Fruit fly (Drosophila melanogaster) whole organism, embryonic: Measurements from ENCODE around the gene RhoGEF4.

Experiments used
- Adf1 ChIP-seq: fragments of 200-800 bp; sonication (Bioruptor generic); IDR thresholded peaks from 2 replicates; pipeline ENCODE4 v1.3.6; 2022; ENCODE audit warnings: missing biosample characterization, missing genetic modification characterization
- B-H2 ChIP-seq: fragments of 200-800 bp; sonication (Bioruptor generic); optimal IDR thresholded peaks from 2 replicates; lab custom pipeline; 2018; ENCODE audit warnings: missing biosample characterization, mild to moderate bottlenecking, missing genetic modification characterization
- Bdp1 ChIP-seq: fragments of 200-800 bp; sonication (Bioruptor generic); optimal IDR thresholded peaks from 3 replicates; lab custom pipeline; 2016; ENCODE audit warnings: missing biosample characterization, missing genetic modification characterization
- CG10431 ChIP-seq: fragments of 200-800 bp; sonication (Bioruptor generic); optimal IDR thresholded peaks from 3 replicates; lab custom pipeline; 2018; ENCODE audit warnings: missing biosample characterization, mild to moderate bottlenecking, missing genetic modification characterization
- CG12104 ChIP-seq: fragments of 200-800 bp; sonication (Bioruptor generic); optimal IDR thresholded peaks from 3 replicates; lab custom pipeline; 2016; ENCODE audit warnings: missing biosample characterization, missing genetic modification characterization
- CG12391 ChIP-seq: fragments of 200-800 bp; sonication (Bioruptor generic); optimal IDR thresholded peaks from 3 replicates; lab custom pipeline; 2018; ENCODE audit warnings: missing biosample characterization, mild to moderate bottlenecking, missing genetic modification characterization, moderate library complexity
- CG13296 ChIP-seq: fragments of 200-800 bp; sonication (Bioruptor generic); optimal IDR thresholded peaks from 3 replicates; lab custom pipeline; 2018; ENCODE audit warnings: missing biosample characterization, mild to moderate bottlenecking, missing genetic modification characterization
- CG14710 ChIP-seq: fragments of 200-800 bp; sonication (Bioruptor generic); optimal IDR thresholded peaks from 3 replicates; lab custom pipeline; 2019; ENCODE audit warnings: missing biosample characterization, mild to moderate bottlenecking, missing genetic modification characterization, moderate library complexity
- CG1529 ChIP-seq: fragments of 200-800 bp; sonication (Bioruptor generic); optimal IDR thresholded peaks from 3 replicates; lab custom pipeline; 2018; ENCODE audit warnings: missing biosample characterization, missing genetic modification characterization
- CG16813 ChIP-seq: fragments of 200-800 bp; sonication (Bioruptor generic); IDR thresholded peaks from 3 replicates; pipeline ENCODE4 v1.3.6; 2022; ENCODE audit warnings: missing biosample characterization, missing genetic modification characterization; ENCODE audit not compliant: partially characterized antibody
- CG18476 ChIP-seq: fragments of 200-800 bp; sonication (Bioruptor generic); optimal IDR thresholded peaks from 2 replicates; lab custom pipeline; 2016; ENCODE audit warnings: missing biosample characterization, mild to moderate bottlenecking, missing genetic modification characterization
- CG2116 ChIP-seq: fragments of 200-800 bp; sonication (Bioruptor generic); optimal IDR thresholded peaks from 3 replicates; lab custom pipeline; 2018; ENCODE audit warnings: missing biosample characterization, mild to moderate bottlenecking, missing genetic modification characterization
- CG2199 ChIP-seq: fragments of 200-800 bp; sonication (Bioruptor generic); IDR thresholded peaks from 3 replicates; pipeline ENCODE4 v1.3.6; 2022; ENCODE audit warnings: missing biosample characterization, missing genetic modification characterization
- CG2889 ChIP-seq: fragments of 200-800 bp; sonication (Bioruptor generic); IDR thresholded peaks from 3 replicates; pipeline ENCODE4 v1.3.6; 2022; ENCODE audit warnings: missing biosample characterization, missing genetic modification characterization
- CG31224 ChIP-seq: fragments of 200-800 bp; sonication (Bioruptor generic); IDR thresholded peaks from 2 replicates; pipeline ENCODE4 v1.3.6; 2022; ENCODE audit warnings: missing biosample characterization, missing genetic modification characterization
- CG3407 ChIP-seq: fragments of 200-800 bp; sonication (Bioruptor generic); optimal IDR thresholded peaks from 2 replicates; lab custom pipeline; 2018; ENCODE audit warnings: missing biosample characterization, mild to moderate bottlenecking, missing genetic modification characterization
- CG4617 ChIP-seq: fragments of 200-800 bp; sonication (Bioruptor generic); optimal IDR thresholded peaks from 3 replicates; lab custom pipeline; 2016; ENCODE audit warnings: missing biosample characterization, missing genetic modification characterization, borderline replicate concordance
- CG5245 ChIP-seq: fragments of 200-800 bp; sonication (Bioruptor generic); optimal IDR thresholded peaks from 3 replicates; lab custom pipeline; 2016; ENCODE audit warnings: missing biosample characterization, missing genetic modification characterization
- CG6175 ChIP-seq: fragments of 200-800 bp; sonication (Bioruptor generic); IDR thresholded peaks from 3 replicates; pipeline ENCODE4 v1.3.6; 2022; ENCODE audit warnings: missing biosample characterization, missing genetic modification characterization
- CG6654 ChIP-seq: fragments of 200-800 bp; sonication (Bioruptor generic); optimal IDR thresholded peaks from 2 replicates; lab custom pipeline; 2017; ENCODE audit warnings: missing biosample characterization, mild to moderate bottlenecking, missing genetic modification characterization
- CG6689 ChIP-seq: fragments of 200-800 bp; sonication (Bioruptor generic); IDR thresholded peaks from 2 replicates; pipeline ENCODE4 v1.3.6; 2022; ENCODE audit warnings: missing biosample characterization, missing genetic modification characterization
- CTCF ChIP-seq: fragments of 200-800 bp; sonication (Bioruptor generic); optimal IDR thresholded peaks from 2 replicates; lab custom pipeline; 2017; ENCODE audit warnings: missing biosample characterization, mild to moderate bottlenecking, missing genetic modification characterization, moderate library complexity
- CkIIα-i1 ChIP-seq: fragments of 200-800 bp; sonication (Bioruptor generic); IDR thresholded peaks from 2 replicates; pipeline ENCODE4 v1.3.6; 2022; ENCODE audit warnings: missing biosample characterization, missing genetic modification characterization
- CoRest ChIP-seq: fragments of 200-800 bp; sonication (Bioruptor generic); optimal IDR thresholded peaks from 3 replicates; lab custom pipeline; 2018; ENCODE audit warnings: missing biosample characterization, mild to moderate bottlenecking, missing genetic modification characterization, moderate library complexity
- Ets65A ChIP-seq: fragments of 200-800 bp; sonication (Bioruptor generic); peaks from one replicate; lab custom pipeline; 2016; ENCODE audit warnings: missing biosample characterization, missing genetic modification characterization
- Ets97D ChIP-seq: fragments of 200-800 bp; sonication (Bioruptor generic); optimal IDR thresholded peaks from 3 replicates; lab custom pipeline; 2016; ENCODE audit warnings: missing biosample characterization, missing genetic modification characterization
- Sin3A ChIP-seq: fragments of >200 bp; optimal IDR thresholded peaks from 2 replicates; lab custom pipeline; 2018
- Stat92E ChIP-seq, 3 experiments: fragments of >200 bp in 2 of 3; fragments of 200-800 bp in 1 of 3; sonication (Bioruptor generic) in 1 of 3; optimal IDR thresholded peaks; 2 replicates each; lab custom pipeline; 2017 to 2019; ENCODE audit warnings: missing biosample characterization in 3 of 3, missing genetic modification characterization in 3 of 3, mild to moderate bottlenecking in 1 of 3, moderate library complexity in 1 of 3
- YL-1 ChIP-seq: fragments of 200-800 bp; sonication (Bioruptor generic); optimal IDR thresholded peaks from 3 replicates; lab custom pipeline; 2017; ENCODE audit warnings: missing biosample characterization, mild to moderate bottlenecking, missing genetic modification characterization
- ato ChIP-seq: fragments of 200-800 bp; sonication (Bioruptor generic); IDR thresholded peaks from 2 replicates; pipeline ENCODE4 v1.3.6; 2022; ENCODE audit warnings: missing biosample characterization, missing genetic modification characterization; ENCODE audit not compliant: partially characterized antibody
- btn ChIP-seq: fragments of 200-800 bp; sonication (Bioruptor generic); optimal IDR thresholded peaks from 2 replicates; lab custom pipeline; 2016; ENCODE audit warnings: missing biosample characterization, missing genetic modification characterization
- dan ChIP-seq: fragments of 200-800 bp; sonication (Bioruptor generic); IDR thresholded peaks from 2 replicates; pipeline ENCODE4 v1.3.6; 2022; ENCODE audit warnings: missing biosample characterization, missing genetic modification characterization
- grau ChIP-seq: fragments of 200-800 bp; optimal IDR thresholded peaks from 3 replicates; lab custom pipeline; 2019; ENCODE audit warnings: missing biosample characterization, mild to moderate bottlenecking, missing genetic modification characterization, moderate library complexity
- gsb-n ChIP-seq: fragments of 200-800 bp; sonication (Bioruptor generic); optimal IDR thresholded peaks from 3 replicates; lab custom pipeline; 2018; ENCODE audit warnings: missing biosample characterization, mild to moderate bottlenecking, missing genetic modification characterization
- hbn ChIP-seq: fragments of 200-800 bp; sonication (Bioruptor generic); IDR thresholded peaks from 2 replicates; pipeline ENCODE4 v1.3.6; 2022; ENCODE audit warnings: missing biosample characterization, missing genetic modification characterization; ENCODE audit not compliant: partially characterized antibody
- her ChIP-seq: fragments of 200-800 bp; sonication (Bioruptor generic); optimal IDR thresholded peaks from 2 replicates; lab custom pipeline; 2016; ENCODE audit warnings: missing biosample characterization, missing genetic modification characterization
- knrl ChIP-seq: fragments of 200-800 bp; sonication (Bioruptor generic); IDR thresholded peaks from 3 replicates; pipeline ENCODE4 v1.3.6; 2022; ENCODE audit warnings: missing biosample characterization, missing genetic modification characterization; ENCODE audit not compliant: partially characterized antibody
- luna ChIP-seq: fragments of 200-800 bp; sonication (Bioruptor generic); optimal IDR thresholded peaks from 2 replicates; lab custom pipeline; 2016; ENCODE audit warnings: missing biosample characterization, missing genetic modification characterization
- nmo ChIP-seq: fragments of 200-800 bp; sonication (Bioruptor generic); optimal IDR thresholded peaks from 2 replicates; lab custom pipeline; 2018; ENCODE audit warnings: missing biosample characterization, mild to moderate bottlenecking, missing genetic modification characterization, moderate library complexity
- nom ChIP-seq: fragments of 200-800 bp; sonication (Bioruptor generic); optimal IDR thresholded peaks from 2 replicates; lab custom pipeline; 2017; ENCODE audit warnings: missing biosample characterization, missing genetic modification characterization, mild to moderate bottlenecking, moderate library complexity, missing genetic modification reagents
- odd ChIP-seq: fragments of 200-800 bp; sonication (Bioruptor generic); optimal IDR thresholded peaks from 2 replicates; lab custom pipeline; 2017; ENCODE audit warnings: missing biosample characterization, mild to moderate bottlenecking, missing genetic modification characterization
- pros ChIP-seq: fragments of 200-800 bp; sonication (Bioruptor generic); optimal IDR thresholded peaks from 3 replicates; lab custom pipeline; 2019; ENCODE audit warnings: missing biosample characterization, mild to moderate bottlenecking, missing genetic modification characterization, moderate library complexity
- repo ChIP-seq: fragments of 200-800 bp; sonication (Bioruptor generic); optimal IDR thresholded peaks from 2 replicates; lab custom pipeline; 2016; ENCODE audit warnings: missing biosample characterization, missing genetic modification characterization
- salm ChIP-seq: fragments of 200-800 bp; sonication (Bioruptor generic); optimal IDR thresholded peaks from 2 replicates; lab custom pipeline; 2018; ENCODE audit warnings: missing biosample characterization, mild to moderate bottlenecking, missing genetic modification characterization
- shn ChIP-seq: fragments of 200-800 bp; sonication (Bioruptor generic); optimal IDR thresholded peaks from 3 replicates; lab custom pipeline; 2016; ENCODE audit warnings: missing biosample characterization, missing genetic modification characterization
- sna ChIP-seq: fragments of 200-800 bp; sonication (Bioruptor generic); IDR thresholded peaks from 2 replicates; pipeline ENCODE4 v1.3.6; 2022; ENCODE audit warnings: missing biosample characterization, missing genetic modification characterization; ENCODE audit not compliant: partially characterized antibody
- sob ChIP-seq: fragments of 200-800 bp; sonication (Bioruptor generic); IDR thresholded peaks from 2 replicates; pipeline ENCODE4 v1.3.6; 2022; ENCODE audit warnings: missing biosample characterization, missing genetic modification characterization
- ssp ChIP-seq: fragments of 200-800 bp; sonication (Bioruptor generic); IDR thresholded peaks from 2 replicates; pipeline ENCODE4 v1.3.6; 2022; ENCODE audit warnings: missing biosample characterization, missing genetic modification characterization
- vfl ChIP-seq: fragments of 200-800 bp; sonication (Bioruptor generic); optimal IDR thresholded peaks from 2 replicates; lab custom pipeline; 2016; ENCODE audit warnings: missing biosample characterization, missing genetic modification characterization
- zen ChIP-seq: fragments of 200-800 bp; sonication (Bioruptor generic); optimal IDR thresholded peaks from 3 replicates; lab custom pipeline; 2018; ENCODE audit warnings: missing biosample characterization, mild to moderate bottlenecking, missing genetic modification characterization, moderate library complexity

The RhoGEF4 gene

DNA sequence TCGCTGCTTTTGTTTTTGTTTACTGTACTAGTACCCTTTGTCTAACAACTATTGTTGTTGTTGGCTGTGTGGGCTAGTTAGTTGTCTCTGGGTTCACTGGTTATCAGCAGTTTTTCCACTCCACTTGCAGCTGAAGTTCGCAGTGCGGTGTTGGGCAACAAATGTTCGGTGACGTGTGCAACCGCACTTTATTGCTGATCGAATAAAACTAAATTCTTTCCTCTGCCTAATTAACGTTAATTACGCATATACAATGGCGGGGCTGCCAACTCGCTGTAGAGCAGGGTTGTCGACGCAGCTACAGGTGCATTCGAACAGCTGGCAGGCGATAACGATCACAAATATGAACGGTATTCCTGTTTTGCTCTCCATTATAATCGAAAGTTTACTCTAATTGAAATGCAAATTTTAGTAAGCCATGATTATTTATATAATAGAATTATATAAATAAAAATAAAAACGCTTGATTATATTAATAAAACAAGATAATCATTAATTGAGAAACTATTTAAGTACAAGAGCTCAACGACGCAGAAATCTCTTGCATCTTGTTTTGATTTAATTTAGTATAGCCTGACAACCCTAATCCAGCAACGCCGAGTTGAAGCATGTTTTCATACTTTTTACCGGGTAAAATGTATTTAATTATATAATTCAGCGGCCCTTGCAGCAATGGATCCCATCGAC lies 5.5 kb upstream of the RhoGEF4 start, which contains the start of the genes mrva, CG42307 and mus312 (continued):
- TF ChIP-seq pros (GFP tag; lab: Kevin White, UChicago) (peak; percentile 33), zen (peak; percentile 97), CG10431 (peak; percentile 75), CG6175 (GFP tag; lab: Robert Waterston, UW) (peak; percentile 34; the same call in 1 of the 3 replicates), sna (GFP tag; lab: Robert Waterston, UW) (0 out of 2 replicates have a peak, but pooled peaks have one; percentile 48), sob (GFP tag; lab: Robert Waterston, UW) (peak; percentile 82), Ets65A (GFP tag; lab: Kevin White, UChicago) (peak; percentile 62), CG13296 (GFP tag; lab: Kevin White, UChicago) (peak; percentile 92), CG14710 (tag; lab: Kevin White, UChicago) (peak; percentile 95), vfl (GFP tag; lab: Kevin White, UChicago) (peak; percentile 41), CG2116 (peak; percentile 85), CG4617 (GFP tag; lab: Kevin White, UChicago) (peak; percentile 87), YL-1 (GFP tag; lab: Kevin White, UChicago) (peak; percentile 95), CG12391 (tag; lab: Kevin White, UChicago) (peak; percentile 97), knrl (0 out of 3 replicates have a peak, but pooled peaks have one; percentile 21), B-H2 (GFP tag; lab: Kevin White, UChicago) (peak; percentile 97), hbn (GFP tag; lab: Robert Waterston, UW) (no peak; the same call in 1 of the 2 replicates), Adf1 (GFP tag; lab: Robert Waterston, UW) (peak; percentile 49), Ets97D (GFP tag; lab: Kevin White, UChicago) (peak; percentile 52), CG3407 (GFP tag; lab: Kevin White, UChicago) (no peak), CTCF (peak; percentile 4), dan (no peak), nmo (GFP tag; lab: Kevin White, UChicago) (peak; percentile 80), CkIIα-i1 (GFP tag; lab: Robert Waterston, UW) (no peak), grau (tag; lab: Kevin White, UChicago) (peak; percentile 94), CG6689 (peak; percentile 91), CG12104 (GFP tag; lab: Kevin White, UChicago) (peak; percentile 86), CG5245 (GFP tag; lab: Kevin White, UChicago) (peak; percentile 29), CG6654 (GFP tag; lab: Kevin White, UChicago) (no peak), ato (0 out of 2 replicates have a peak, but pooled peaks have one; percentile 39), shn (GFP tag; lab: Kevin White, UChicago) (peak; percentile 17), repo (GFP tag; lab: Kevin White, UChicago) (peak; percentile 52), CG1529 (GFP tag; lab: Kevin White, UChicago) (no peak), CG2199 (no peak), CoRest (tag; lab: Kevin White, UChicago) (peak; percentile 96), nom (GFP tag; lab: Kevin White, UChicago) (peak; percentile 78), Stat92E (GFP tag; optimal IDR thresholded peaks at IDR 0.05; lab: Kevin White, UChicago) (peak in 1 of 3 experiments; percentile 36), CG2889 (GFP tag; lab: Robert Waterston, UW) (peak; percentile 71; the same call in 2 of the 3 replicates), Sin3A (lab: Kevin White, UChicago) (peak; percentile 43), gsb-n (tag; lab: Kevin White, UChicago) (peak; percentile 92), Bdp1 (GFP tag; lab: Kevin White, UChicago) (peak; percentile 42), luna (GFP tag; lab: Kevin White, UChicago) (no peak), CG16813 (GFP tag; lab: Robert Waterston, UW) (no peak), odd (GFP tag; lab: Kevin White, UChicago) (peak; percentile 88), CG18476 (GFP tag; lab: Kevin White, UChicago) (peak; percentile 71), ssp (GFP tag; lab: Robert Waterston, UW) (peak; percentile 84), her (GFP tag; lab: Kevin White, UChicago) (peak; percentile 34), btn (no peak), salm (tag; lab: Kevin White, UChicago) (peak; percentile 87), CG31224 (GFP tag; lab: Robert Waterston, UW) (peak; percentile 78)
